Fruit fly (Drosophila melanogaster): Measurements from ENCODE around the gene Csl4.

dm6 chr2L:11155166-11155958 is 32.0 kb upstream of the Csl4 start, which contains the start of gene CG6287:
- TF ChIP-seq CG8478 (optimal IDR thresholded peaks at IDR 0.05) (no peak), CTCF (optimal IDR thresholded peaks at IDR 0.05) (peak in 1 of 2 experiments; percentile 17)

Measured in S2 (cell line).